Fruit fly (Drosophila melanogaster) ovary, adult (tissue): ENCODE measurements around the gene app.

Experiments
- CG17801 ChIP-seq: fragments of 200-800 bp; optimal IDR thresholded peaks from 2 replicates; lab custom pipeline; 2019; ENCODE audit warnings: missing biosample characterization, mild to moderate bottlenecking, missing genetic modification characterization, moderate library complexity; ENCODE audit not compliant: partially characterized antibody

app gene

DNA sequence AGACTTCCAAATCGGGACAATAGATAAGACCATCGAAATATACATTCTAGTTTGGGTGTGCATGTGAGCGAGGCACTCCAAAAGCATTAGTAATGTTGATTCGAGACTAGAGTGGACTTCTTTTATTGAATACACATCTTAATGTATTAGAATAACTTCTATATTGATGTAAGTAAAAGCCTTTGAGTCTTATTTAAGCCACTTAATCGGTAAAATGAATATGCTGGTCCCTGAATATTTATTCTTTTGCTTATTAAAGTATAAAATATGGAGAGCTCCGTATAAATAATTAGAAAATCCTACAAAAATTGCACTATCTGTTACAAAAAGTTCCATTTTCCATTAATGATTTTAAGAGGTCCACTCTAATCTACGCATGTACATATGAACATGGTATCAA, 3.2 kb upstream of the app start:
- TF ChIP-seq CG17801 (GFP tag; lab: Kevin White, UChicago), result peak; percentile 46

DNA sequence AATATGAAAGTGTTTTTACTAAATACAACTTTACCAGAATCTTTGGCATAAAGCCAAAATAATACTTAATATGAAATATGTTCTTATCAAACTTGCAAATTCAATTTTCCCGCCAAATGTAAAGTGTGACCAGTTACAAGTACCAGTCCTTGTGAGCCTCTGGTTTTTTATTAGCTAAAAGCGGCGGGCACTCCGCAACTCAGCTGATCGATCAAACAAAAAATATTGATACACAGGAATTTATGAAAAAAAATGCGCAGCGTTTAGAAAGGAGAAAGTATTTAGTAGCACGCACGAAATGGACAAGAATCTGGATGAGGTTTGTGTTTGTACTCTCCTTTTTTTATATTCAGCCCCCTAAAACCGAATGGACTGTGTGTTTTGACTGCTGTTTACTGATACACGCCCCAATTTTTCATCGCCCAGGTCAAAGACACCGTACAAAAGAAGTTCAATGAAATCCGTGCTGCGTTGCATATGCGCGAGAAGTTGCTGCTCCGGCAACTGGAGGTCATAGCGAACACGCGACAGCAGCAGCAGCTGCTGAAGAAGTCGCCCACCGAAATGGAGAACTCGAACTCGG, 782 bp upstream of the app start, which contains the start of gene CG32100:
Gene CG32100, plus strand, starts transcription at position 197 of the 583 bp plus-strand sequence.
- no peak for TF ChIP-seq CG17801 (GFP tag; lab: Kevin White, UChicago)

DNA sequence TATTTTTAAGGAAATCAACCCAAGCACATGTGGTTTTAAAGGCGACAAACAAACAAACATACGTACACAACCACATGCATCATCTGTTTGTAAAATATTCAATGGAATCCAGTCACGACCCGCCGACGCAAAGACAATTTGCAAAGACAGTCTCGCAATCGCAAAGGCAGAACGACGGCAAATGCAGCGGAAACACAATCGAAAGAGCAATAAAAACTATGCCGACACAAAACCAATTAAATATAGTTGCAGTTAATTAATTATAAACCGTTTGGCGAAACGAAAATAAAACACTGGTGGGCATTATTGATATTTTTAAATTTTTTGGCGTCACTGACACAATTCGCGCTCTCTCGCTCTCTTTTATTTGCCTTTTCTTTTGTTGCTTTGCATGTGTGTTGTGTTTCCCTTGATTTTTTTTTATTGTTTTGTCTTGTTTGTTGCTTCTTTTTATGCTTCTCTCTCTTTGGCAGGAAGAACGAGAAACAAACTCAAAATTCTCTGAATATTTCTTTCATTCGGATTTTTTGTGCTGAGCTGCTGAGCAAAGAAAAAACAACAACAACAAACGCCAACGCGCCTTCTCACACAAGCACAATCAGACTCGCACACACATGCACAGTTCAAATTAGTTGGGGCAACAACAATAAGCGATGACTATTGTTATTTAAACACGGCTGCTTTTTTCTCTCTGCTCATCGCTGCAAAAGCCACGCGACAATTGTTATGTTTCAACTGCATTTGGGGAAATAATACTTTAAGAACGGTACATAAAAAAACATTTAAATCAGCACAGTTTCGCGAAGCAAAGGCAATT, 907 bp downstream of the app start:
- TF ChIP-seq CG17801 (GFP tag; lab: Kevin White, UChicago), result peak; percentile 10

DNA sequence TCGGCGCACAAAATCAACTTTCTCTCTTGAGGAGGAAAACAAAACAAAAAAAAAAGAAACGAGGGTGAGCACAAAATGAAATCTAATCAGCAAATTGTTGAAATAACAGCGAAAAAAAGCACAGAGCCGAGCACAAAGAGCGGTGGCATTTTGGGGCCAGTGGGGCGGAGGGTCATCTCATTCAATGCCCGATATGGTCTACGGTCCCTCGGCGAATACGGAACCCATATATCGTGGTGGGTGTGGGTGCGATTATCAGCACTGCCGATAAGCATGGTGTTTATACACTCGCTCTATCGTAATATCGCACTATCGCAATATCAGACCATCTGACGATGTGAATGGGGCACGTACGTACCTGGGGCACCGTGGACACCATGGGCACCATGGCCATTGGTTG, 7.9 kb downstream of the app start:
- no peak for TF ChIP-seq CG17801 (GFP tag; lab: Kevin White, UChicago)

dm6 chr3L:12227219-12227618, 39.4 kb downstream of the app start:
- TF ChIP-seq CG17801 (GFP tag; lab: Kevin White, UChicago), result no peak

dm6 chr3L:12223635-12224016, 43.0 kb downstream of the app start:
- no peak for TF ChIP-seq CG17801 (GFP tag; lab: Kevin White, UChicago)

- TF ChIP-seq CG17801 (GFP tag; lab: Kevin White, UChicago), result no peak
Measured at dm6 chr3L:12222945-12223634, 43.6 kb downstream of the app start.

dm6 chr3L:12205848-12206247, 60.8 kb downstream of the app start, which contains the start of gene Tsen54:
Gene Tsen54 (minus strand): TSS chr3L:12206022.
- peak; percentile 12 for TF ChIP-seq CG17801 (GFP tag; lab: Kevin White, UChicago)

DNA sequence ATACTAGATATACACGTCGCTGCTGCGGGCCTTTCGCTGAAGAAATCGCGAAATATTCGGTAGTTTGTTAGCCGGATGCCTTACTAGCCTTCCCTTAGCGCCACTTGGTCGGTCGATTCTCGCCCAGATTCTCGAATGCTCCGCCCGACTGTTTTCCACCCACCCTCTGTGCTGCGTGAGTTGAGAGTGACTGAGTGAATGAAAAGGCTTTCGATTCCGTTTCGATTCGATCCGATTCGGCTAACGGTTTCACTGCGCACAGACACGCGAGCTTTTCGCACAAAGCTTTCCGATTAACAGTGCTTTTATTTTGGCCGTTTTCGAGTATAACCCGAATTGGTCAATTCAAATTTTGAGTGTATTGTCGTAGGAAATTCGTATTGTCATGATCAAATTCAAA, 62.9 kb downstream of the app start, which contains the start of gene Ak1:
Gene Ak1, minus strand, starts transcription at position 347 of the 400 bp plus-strand sequence.
- TF ChIP-seq CG17801 (GFP tag; lab: Kevin White, UChicago), result no peak

DNA sequence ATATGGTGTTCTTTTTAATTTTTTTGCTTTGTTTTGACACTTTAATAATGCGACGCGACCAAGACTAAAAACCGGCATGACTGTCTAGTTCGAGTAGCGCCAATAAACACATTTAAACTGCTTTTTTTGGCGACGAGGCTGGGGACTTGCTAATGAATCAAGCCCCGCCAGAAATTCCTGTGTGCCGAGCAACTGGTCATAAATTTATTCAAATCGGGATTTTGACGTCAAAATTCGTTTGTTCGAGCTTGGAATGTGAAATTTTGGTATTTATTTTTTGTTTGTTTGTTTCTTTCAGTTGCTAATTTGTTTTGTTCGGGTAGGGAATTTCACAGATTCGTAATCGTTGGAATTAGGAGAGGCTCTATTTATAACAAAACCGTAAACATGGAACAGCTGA, 63.7 kb downstream of the app start:
- no peak for TF ChIP-seq CG17801 (GFP tag; lab: Kevin White, UChicago)

dm6 chr3L:12197491-12197890, 69.2 kb downstream of the app start, which contains the start of gene CG11529:
Gene CG11529 (plus strand): TSS chr3L:12197791.
- no peak for TF ChIP-seq CG17801 (GFP tag; lab: Kevin White, UChicago)

DNA sequence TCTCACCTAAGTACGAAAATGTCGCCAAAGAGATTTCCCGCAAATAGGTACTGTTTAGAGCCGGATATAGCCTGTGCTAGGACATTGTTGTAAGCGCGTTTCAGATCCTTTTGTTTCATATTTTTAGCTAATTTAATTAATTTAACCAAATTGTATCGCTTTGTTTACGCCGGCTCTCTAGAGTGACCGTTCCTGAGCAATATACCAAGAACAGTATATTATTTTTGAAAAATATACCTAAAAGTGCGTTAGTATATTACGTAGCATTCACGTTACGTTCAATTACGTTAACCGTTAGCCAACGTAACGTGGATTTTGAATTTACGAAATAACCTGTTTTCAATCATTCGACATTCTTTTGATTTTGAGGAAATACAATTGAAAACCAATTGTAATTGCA, 73.2 kb downstream of the app start, which contains the start of gene thoc6:
Gene thoc6, minus strand, starts transcription at position 204 of the 400 bp plus-strand sequence.
- no peak for TF ChIP-seq CG17801 (GFP tag; lab: Kevin White, UChicago)

DNA sequence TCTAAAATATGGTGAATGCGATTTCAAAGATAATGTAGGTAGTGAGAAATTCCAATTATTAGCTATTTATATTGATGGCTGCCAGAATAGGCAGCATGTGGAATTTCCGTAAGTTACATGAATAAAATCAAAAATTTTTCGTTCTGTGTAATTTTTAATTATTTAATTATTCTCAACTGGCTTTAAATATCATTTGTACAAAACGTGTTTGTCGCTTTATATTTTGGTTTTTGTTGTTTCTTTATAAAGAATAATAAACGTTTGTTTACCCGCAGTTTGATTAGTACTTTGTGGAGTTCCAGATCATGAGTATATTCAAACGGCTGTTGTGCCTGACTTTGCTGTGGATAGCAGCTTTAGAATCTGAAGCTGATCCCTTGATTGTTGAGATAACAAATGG, 76.2 kb downstream of the app start, which contains the start of gene Est-P:
Gene Est-P, plus strand, starts transcription at position 301 of the 400 bp plus-strand sequence.
- no peak for TF ChIP-seq CG17801 (GFP tag; lab: Kevin White, UChicago)

- TF ChIP-seq CG17801 (GFP tag; lab: Kevin White, UChicago), result no peak
Measured at dm6 chr3L:12188518-12188917, 78.1 kb downstream of the app start, which contains the start of gene Est-6. Gene Est-6 (plus strand): TSS chr3L:12188818.

DNA sequence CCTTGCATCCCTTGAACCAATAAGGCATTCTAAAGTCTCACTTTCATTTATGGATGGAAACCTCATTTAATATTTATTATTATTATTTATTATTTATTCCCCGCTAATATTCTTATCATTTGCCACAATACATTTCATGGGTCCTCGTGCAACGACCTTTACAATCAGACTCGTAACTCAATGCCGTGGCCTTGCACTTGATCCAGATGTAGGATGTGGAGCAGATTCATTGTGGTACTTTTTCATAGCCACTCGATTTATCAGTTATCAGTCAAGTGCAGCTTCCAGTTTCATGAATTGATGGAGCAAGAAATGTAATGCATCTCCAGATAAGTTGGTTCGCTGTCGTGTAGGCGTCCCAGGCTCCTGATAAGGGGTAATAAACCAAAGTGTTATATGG, 81.3 kb downstream of the app start:
- no peak for TF ChIP-seq CG17801 (GFP tag; lab: Kevin White, UChicago)
